Worm (Caenorhabditis elegans) whole organism, L3 larva: Measurements from ENCODE around the gene ZK546.19.

Experiments used
- R02D3.7 ChIP-seq: fragments of 150-350 bp; optimal IDR thresholded peaks from 2 replicates; lab custom pipeline; 2014; ENCODE audit warnings: missing biosample characterization, missing genetic modification characterization
- ZK546.5 ChIP-seq: sonication (generic microtip); optimal IDR thresholded peaks from 2 replicates; lab custom pipeline; 2017; ENCODE audit warnings: missing biosample characterization, missing genetic modification characterization
- aly-2 ChIP-seq: fragments of 150-350 bp; optimal IDR thresholded peaks from 2 replicates; lab custom pipeline; 2014; ENCODE audit warnings: missing biosample characterization, missing genetic modification characterization
- ama-1 ChIP-seq: fragments of 150-350 bp; optimal IDR thresholded peaks from 2 replicates; lab custom pipeline; 2018
- ceh-16 ChIP-seq: sonication (generic microtip); optimal IDR thresholded peaks from 2 replicates; lab custom pipeline; 2017; ENCODE audit warnings: missing biosample characterization, missing genetic modification characterization
- ceh-28 ChIP-seq: fragments of 150-350 bp; optimal IDR thresholded peaks from 2 replicates; lab custom pipeline; 2014; ENCODE audit warnings: missing biosample characterization, missing genetic modification reagents, missing genetic modification characterization
- ceh-82 ChIP-seq: fragments of 150-350 bp; optimal IDR thresholded peaks from 2 replicates; lab custom pipeline; 2014; ENCODE audit warnings: missing biosample characterization, missing genetic modification characterization
- ceh-9 ChIP-seq: sonication (generic microtip); optimal IDR thresholded peaks from 2 replicates; lab custom pipeline; 2018; ENCODE audit warnings: missing biosample characterization, missing genetic modification characterization
- daf-12 ChIP-seq: fragments of 150-350 bp; optimal IDR thresholded peaks from 2 replicates; lab custom pipeline; 2014; ENCODE audit warnings: missing biosample characterization, missing genetic modification reagents, missing genetic modification characterization
- egl-27 ChIP-seq: sonication (generic microtip); optimal IDR thresholded peaks from 4 replicates; lab custom pipeline; 2017; ENCODE audit warnings: missing biosample characterization, missing genetic modification reagents, missing genetic modification characterization
- egl-5 ChIP-seq: fragments of 150-350 bp; optimal IDR thresholded peaks from 2 replicates; lab custom pipeline; 2017; ENCODE audit warnings: missing biosample characterization, missing genetic modification reagents, missing genetic modification characterization, inconsistent platforms
- elt-1 ChIP-seq: fragments of 150-350 bp; optimal IDR thresholded peaks from 2 replicates; lab custom pipeline; 2014; ENCODE audit warnings: missing biosample characterization, missing genetic modification characterization
- elt-2 ChIP-seq: sonication (generic microtip); optimal IDR thresholded peaks from 2 replicates; lab custom pipeline; 2016; ENCODE audit warnings: missing genetic modification reagents, mild to moderate bottlenecking, missing genetic modification characterization, missing compliant biosample characterization
- elt-3 ChIP-seq, 3 experiments: fragments of 150-350 bp in 1 of 3; sonication (generic microtip) in 2 of 3; optimal IDR thresholded peaks; 2 replicates in 2 of 3; 4 replicates in 1 of 3; lab custom pipeline; 2014 to 2017; ENCODE audit warnings: missing biosample characterization in 3 of 3, missing genetic modification characterization in 3 of 3
- eor-1 ChIP-seq, 2 experiments: fragments of 150-350 bp; optimal IDR thresholded peaks; 2 replicates each; lab custom pipeline; 2014 to 2018; ENCODE audit warnings: missing biosample characterization in 2 of 2, missing genetic modification characterization in 2 of 2
- fkh-10 ChIP-seq: sonication (generic microtip); optimal IDR thresholded peaks from 2 replicates; lab custom pipeline; 2017; ENCODE audit warnings: missing biosample characterization, missing genetic modification reagents, missing genetic modification characterization
- fkh-2 ChIP-seq: fragments of 150-350 bp; optimal IDR thresholded peaks from 2 replicates; lab custom pipeline; 2014; ENCODE audit warnings: missing biosample characterization, missing genetic modification reagents, missing genetic modification characterization
- fos-1 ChIP-seq: fragments of 150-350 bp; optimal IDR thresholded peaks from 2 replicates; lab custom pipeline; 2014; ENCODE audit warnings: missing biosample characterization, missing genetic modification characterization
- hmg-11 ChIP-seq: sonication (generic microtip); optimal IDR thresholded peaks from 2 replicates; lab custom pipeline; 2016; ENCODE audit warnings: missing genetic modification characterization, missing compliant biosample characterization
- jun-1 ChIP-seq: fragments of 150-350 bp; optimal IDR thresholded peaks from 2 replicates; lab custom pipeline; 2014; ENCODE audit warnings: missing biosample characterization, missing genetic modification reagents, missing genetic modification characterization
- lin-15B ChIP-seq: fragments of 150-350 bp; optimal IDR thresholded peaks from 2 replicates; lab custom pipeline; 2014; ENCODE audit warnings: missing biosample characterization, missing genetic modification characterization
- lin-39 ChIP-seq: fragments of 150-350 bp; optimal IDR thresholded peaks from 2 replicates; lab custom pipeline; 2018; ENCODE audit warnings: missing biosample characterization, missing genetic modification reagents, missing genetic modification characterization
- lsy-12 ChIP-seq: sonication (generic microtip); optimal IDR thresholded peaks from 2 replicates; lab custom pipeline; 2016; ENCODE audit warnings: mild to moderate bottlenecking, missing genetic modification characterization, missing compliant biosample characterization
- mdl-1 ChIP-seq: fragments of 150-350 bp; optimal IDR thresholded peaks from 2 replicates; lab custom pipeline; 2014; ENCODE audit warnings: missing biosample characterization, missing genetic modification characterization
- mml-1 ChIP-seq: fragments of 150-350 bp; sonication (generic microtip); optimal IDR thresholded peaks from 3 replicates; lab custom pipeline; 2014; ENCODE audit warnings: missing biosample characterization, missing genetic modification characterization
- nfya-1 ChIP-seq: sonication (generic microtip); optimal IDR thresholded peaks from 2 replicates; lab custom pipeline; 2017; ENCODE audit warnings: missing genetic modification characterization, mild to moderate bottlenecking, missing compliant biosample characterization, antibody characterized with exemption, moderate library complexity; ENCODE audit not compliant: insufficient read depth
- nhr-11 ChIP-seq: fragments of 150-350 bp; optimal IDR thresholded peaks from 2 replicates; lab custom pipeline; 2014; ENCODE audit warnings: missing biosample characterization, missing genetic modification characterization
- nhr-12 ChIP-seq: fragments of 150-350 bp; optimal IDR thresholded peaks from 2 replicates; lab custom pipeline; 2014; ENCODE audit warnings: missing biosample characterization, missing genetic modification characterization
- nhr-23 ChIP-seq: fragments of 150-350 bp; optimal IDR thresholded peaks from 2 replicates; lab custom pipeline; 2014; ENCODE audit warnings: missing biosample characterization, missing genetic modification reagents, missing genetic modification characterization
- nhr-237 ChIP-seq: fragments of 150-350 bp; optimal IDR thresholded peaks from 2 replicates; lab custom pipeline; 2014; ENCODE audit warnings: missing biosample characterization, missing genetic modification characterization
- nhr-25 ChIP-seq: sonication (generic microtip); optimal IDR thresholded peaks from 2 replicates; lab custom pipeline; 2017; ENCODE audit warnings: missing biosample characterization, missing genetic modification characterization
- nhr-28 ChIP-seq: fragments of 150-350 bp; optimal IDR thresholded peaks from 2 replicates; lab custom pipeline; 2014; ENCODE audit warnings: missing biosample characterization, missing genetic modification characterization
- nhr-43 ChIP-seq: sonication (generic microtip); optimal IDR thresholded peaks from 2 replicates; lab custom pipeline; 2016; ENCODE audit warnings: mild to moderate bottlenecking, missing genetic modification characterization, missing compliant biosample characterization; ENCODE audit not compliant: poor library complexity, severe bottlenecking
- nhr-67 ChIP-seq: fragments of 150-350 bp; optimal IDR thresholded peaks from 2 replicates; lab custom pipeline; 2014; ENCODE audit warnings: missing biosample characterization, missing genetic modification characterization
- nhr-76 ChIP-seq: fragments of 150-350 bp; sonication (generic microtip); optimal IDR thresholded peaks from 5 replicates; lab custom pipeline; 2014; ENCODE audit warnings: missing biosample characterization, missing genetic modification characterization
- nhr-77 ChIP-seq: fragments of 150-350 bp; optimal IDR thresholded peaks from 2 replicates; lab custom pipeline; 2014; ENCODE audit warnings: missing biosample characterization, missing genetic modification characterization
- pha-4 ChIP-seq: fragments of 150-350 bp; optimal IDR thresholded peaks from 2 replicates; lab custom pipeline; 2014; ENCODE audit warnings: missing biosample characterization, missing genetic modification reagents, missing genetic modification characterization
- pqm-1 ChIP-seq: fragments of 150-350 bp; optimal IDR thresholded peaks from 2 replicates; lab custom pipeline; 2017; ENCODE audit warnings: missing biosample characterization, missing genetic modification characterization, inconsistent platforms
- sea-2 ChIP-seq: fragments of 150-350 bp; sonication (generic microtip); optimal IDR thresholded peaks from 4 replicates; lab custom pipeline; 2014; ENCODE audit warnings: missing biosample characterization, missing genetic modification reagents, missing genetic modification characterization
- skn-1 ChIP-seq: fragments of 150-350 bp; optimal IDR thresholded peaks from 2 replicates; lab custom pipeline; 2014; ENCODE audit warnings: missing biosample characterization, missing genetic modification characterization
- snpc-4 ChIP-seq: fragments of 150-350 bp; optimal IDR thresholded peaks from 2 replicates; lab custom pipeline; 2014; ENCODE audit warnings: missing biosample characterization, missing genetic modification characterization
- tbx-2 ChIP-seq: sonication (generic microtip); optimal IDR thresholded peaks from 2 replicates; lab custom pipeline; 2016; ENCODE audit warnings: mild to moderate bottlenecking, missing genetic modification characterization, missing compliant biosample characterization
- unc-39 ChIP-seq: sonication (generic microtip); optimal IDR thresholded peaks from 4 replicates; lab custom pipeline; 2017; ENCODE audit warnings: missing biosample characterization, missing genetic modification characterization
- unc-62 ChIP-seq: fragments of 150-350 bp; sonication (generic microtip); optimal IDR thresholded peaks from 4 replicates; lab custom pipeline; 2014; ENCODE audit warnings: missing biosample characterization, missing genetic modification reagents, missing genetic modification characterization
- zag-1 ChIP-seq: fragments of 150-350 bp; optimal IDR thresholded peaks from 2 replicates; lab custom pipeline; 2014; ENCODE audit warnings: missing biosample characterization, missing genetic modification characterization
- ztf-11 ChIP-seq: fragments of 150-350 bp; optimal IDR thresholded peaks from 2 replicates; lab custom pipeline; 2014; ENCODE audit warnings: missing biosample characterization, missing genetic modification characterization
- ztf-4 ChIP-seq: fragments of 150-350 bp; optimal IDR thresholded peaks from 2 replicates; lab custom pipeline; 2014; ENCODE audit warnings: missing biosample characterization, missing genetic modification characterization

The ZK546.19 gene

ce11 chrII:4954099-4954959, 12.8 kb downstream of the ZK546.19 start:
- TF ChIP-seq elt-2 (tag; lab: Kevin White, UChicago), result peak; percentile 5
- TF ChIP-seq nhr-43 (tag; lab: Kevin White, UChicago), result no peak

ce11 chrII:4955353-4955752, 13.8 kb downstream of the ZK546.19 start, which contains the start of gene pbs-3:
Gene pbs-3 (minus strand): TSS chrII:4955427.
- TF ChIP-seq fkh-10 (GFP tag; lab: Kevin White, UChicago), result no peak
- no peak for TF ChIP-seq ztf-11 (tag; lab: Kevin White, UChicago)
- no peak for TF ChIP-seq ceh-82
- no peak for TF ChIP-seq nhr-237
- no peak for TF ChIP-seq mml-1 (tag; lab: Kevin White, UChicago)
- peak; percentile 70 for TF ChIP-seq nhr-25 (tag; lab: Kevin White, UChicago)
- no peak for TF ChIP-seq fkh-2
- TF ChIP-seq lin-15B, result peak; percentile 62
- peak; percentile 75 for TF ChIP-seq elt-2 (tag; lab: Kevin White, UChicago)
- no peak for TF ChIP-seq nhr-12 (tag; lab: Kevin White, UChicago)
- TF ChIP-seq hmg-11 (tag; lab: Kevin White, UChicago), result no peak
- TF ChIP-seq unc-39, result no peak
- TF ChIP-seq ZK546.5, result no peak
- no peak for TF ChIP-seq egl-27 (tag; lab: Kevin White, UChicago)
- peak; percentile 89 for TF ChIP-seq skn-1 (tag; lab: Kevin White, UChicago)
- no peak for TF ChIP-seq jun-1 (tag; lab: Kevin White, UChicago)
- TF ChIP-seq ceh-28 (tag; lab: Kevin White, UChicago), result peak; percentile 8
- TF ChIP-seq ztf-4 (tag; lab: Kevin White, UChicago), result no peak
- no peak for TF ChIP-seq nhr-28 (tag; lab: Kevin White, UChicago)
- no peak for TF ChIP-seq lsy-12
- TF ChIP-seq nhr-43 (tag; lab: Kevin White, UChicago), result peak; percentile 2
- TF ChIP-seq unc-62, result no peak
- no peak for TF ChIP-seq ceh-9 (tag; lab: Kevin White, UChicago)
- no peak for TF ChIP-seq nhr-76
- TF ChIP-seq lin-39 (tag; lab: Kevin White, UChicago), result peak; percentile 73
- no peak for TF ChIP-seq nhr-11 (tag; lab: Kevin White, UChicago)
- peak; percentile 58 for TF ChIP-seq nhr-23
- TF ChIP-seq ceh-16 (tag; lab: Kevin White, UChicago), result no peak
- no peak for TF ChIP-seq mdl-1
- no peak for TF ChIP-seq snpc-4 (tag; lab: Kevin White, UChicago)
- TF ChIP-seq pha-4 (tag; lab: Kevin White, UChicago), result peak; percentile 87
- no peak for TF ChIP-seq eor-1 (tag; optimal IDR thresholded peaks at IDR 0.05; lab: Kevin White, UChicago)
- TF ChIP-seq elt-1, result no peak
- no peak for TF ChIP-seq aly-2
- no peak for TF ChIP-seq fos-1 (tag; lab: Kevin White, UChicago)
- no peak for TF ChIP-seq sea-2
- no peak for TF ChIP-seq tbx-2 (tag; lab: Kevin White, UChicago)
- no peak for TF ChIP-seq egl-5 (tag; lab: Kevin White, UChicago)
- no peak for TF ChIP-seq zag-1 (tag; lab: Kevin White, UChicago)
- peak; percentile 17 for TF ChIP-seq R02D3.7 (tag; lab: Kevin White, UChicago)
- TF ChIP-seq pqm-1 (tag; lab: Kevin White, UChicago), result peak; percentile 37
- TF ChIP-seq daf-12, result no peak
- TF ChIP-seq nhr-67 (tag; lab: Kevin White, UChicago), result no peak
- no peak for TF ChIP-seq nhr-77 (tag; lab: Kevin White, UChicago)
- TF ChIP-seq nfya-1 (tag; lab: Kevin White, UChicago), result peak; percentile 79
- peak; percentile 5 for TF ChIP-seq ama-1
- no peak for TF ChIP-seq elt-3 (tag; optimal IDR thresholded peaks at IDR 0.05; lab: Kevin White, UChicago)
